Worm (Caenorhabditis elegans) whole organism, early embryonic: ENCODE measurements around the gene zipt-7.1.

Experiments used
- ama-1 ChIP-seq: fragments of 150-350 bp; optimal IDR thresholded peaks from 2 replicates; lab custom pipeline; 2014
- ceh-13 ChIP-seq: fragments of 200-800 bp; sonication (Bioruptor generic); optimal IDR thresholded peaks from 2 replicates; lab custom pipeline; 2018; ENCODE audit warnings: mild to moderate bottlenecking, missing genetic modification characterization, missing compliant biosample characterization
- ets-7 ChIP-seq: sonication (generic microtip); optimal IDR thresholded peaks from 2 replicates; lab custom pipeline; 2016; ENCODE audit warnings: missing genotype, missing genetic modification characterization, missing compliant biosample characterization
- flt-1 ChIP-seq: fragments of 200-800 bp; sonication (Bioruptor generic); IDR thresholded peaks from 2 replicates; pipeline ENCODE4 v1.3.6; 2022; ENCODE audit warnings: missing genetic modification characterization, missing compliant biosample characterization
- hmg-4 ChIP-seq: fragments of 200-800 bp; sonication (Bioruptor generic); optimal IDR thresholded peaks from 2 replicates; lab custom pipeline; 2018; ENCODE audit warnings: mild to moderate bottlenecking, missing genetic modification characterization, missing compliant biosample characterization

DNA sequence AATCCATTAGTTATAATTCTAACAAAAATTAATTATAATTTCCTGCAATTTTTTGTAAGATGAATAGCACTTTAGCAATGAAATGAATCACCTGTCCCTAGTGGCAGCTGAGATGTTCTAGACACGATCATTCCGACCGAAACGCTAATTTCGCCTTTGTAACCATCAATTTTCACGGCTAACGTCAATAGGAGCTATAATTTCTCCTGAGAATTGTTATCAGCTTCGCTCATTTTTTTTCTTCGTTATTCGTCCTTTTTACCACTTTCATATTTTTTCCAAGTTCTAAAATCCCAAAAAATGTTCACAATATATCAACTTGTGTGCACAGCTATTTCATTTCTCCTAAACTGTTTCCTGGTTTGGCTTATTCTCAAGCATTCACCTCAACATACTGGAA is 22.7 kb downstream of the zipt-7.1 start, which contains the start of gene str-187:
- TF ChIP-seq ceh-13 (GFP tag; lab: Kevin White, UChicago) (no peak), ets-7 (tag; lab: Kevin White, UChicago) (no peak), ama-1 (lab: Kevin White, UChicago) (no peak), hmg-4 (GFP tag; lab: Kevin White, UChicago) (no peak), flt-1 (GFP tag; lab: Robert Waterston, UW) (no peak)
